Worm (Caenorhabditis elegans) whole organism, L4 larva: ENCODE measurements around the gene B0302.5.

Source experiments
- Y5F2A.4 ChIP-seq: fragments of 200-800 bp; sonication (Bioruptor generic); optimal IDR thresholded peaks from 2 replicates; lab custom pipeline; 2018; ENCODE audit warnings: mild to moderate bottlenecking, missing genetic modification characterization, missing compliant biosample characterization
- ama-1 ChIP-seq: fragments of 150-350 bp; optimal IDR thresholded peaks from 2 replicates; lab custom pipeline; 2014; ENCODE audit warnings: inconsistent platforms, mixed read lengths
- ceh-28 ChIP-seq: fragments of 150-350 bp; optimal IDR thresholded peaks from 2 replicates; lab custom pipeline; 2014; ENCODE audit warnings: missing biosample characterization, missing genetic modification reagents, missing genetic modification characterization
- ceh-82 ChIP-seq: sonication (generic microtip); optimal IDR thresholded peaks from 2 replicates; lab custom pipeline; 2017; ENCODE audit warnings: missing biosample characterization, missing genetic modification characterization
- daf-12 ChIP-seq: fragments of 150-350 bp; optimal IDR thresholded peaks from 2 replicates; lab custom pipeline; 2014; ENCODE audit warnings: missing biosample characterization, missing genetic modification reagents, missing genetic modification characterization
- daf-16 ChIP-seq, 3 experiments: sonication (generic microtip); optimal IDR thresholded peaks; 2 replicates each; lab custom pipeline; 2016 to 2017; ENCODE audit warnings: missing genetic modification characterization in 3 of 3, missing genetic modification reagents in 3 of 3, mild to moderate bottlenecking in 2 of 3, missing compliant biosample characterization in 2 of 3, missing biosample characterization in 1 of 3, moderate library complexity in 1 of 3
- mdl-1 ChIP-seq, 2 experiments: fragments of 150-350 bp in 1 of 2; sonication (generic microtip) in 1 of 2; optimal IDR thresholded peaks; 2 replicates each; lab custom pipeline; 2014 to 2017; ENCODE audit warnings: missing biosample characterization in 2 of 2, missing genetic modification characterization in 2 of 2
- mep-1 ChIP-seq: fragments of 150-350 bp; sonication (generic microtip); optimal IDR thresholded peaks from 3 replicates; lab custom pipeline; 2014; ENCODE audit warnings: missing biosample characterization, missing genetic modification characterization
- nhr-10 ChIP-seq: fragments of 150-350 bp; optimal IDR thresholded peaks from 2 replicates; lab custom pipeline; 2014; ENCODE audit warnings: missing biosample characterization, missing genetic modification characterization
- nhr-6 ChIP-seq: fragments of 150-350 bp; optimal IDR thresholded peaks from 2 replicates; lab custom pipeline; 2014; ENCODE audit warnings: missing biosample characterization, missing genetic modification characterization

DNA sequence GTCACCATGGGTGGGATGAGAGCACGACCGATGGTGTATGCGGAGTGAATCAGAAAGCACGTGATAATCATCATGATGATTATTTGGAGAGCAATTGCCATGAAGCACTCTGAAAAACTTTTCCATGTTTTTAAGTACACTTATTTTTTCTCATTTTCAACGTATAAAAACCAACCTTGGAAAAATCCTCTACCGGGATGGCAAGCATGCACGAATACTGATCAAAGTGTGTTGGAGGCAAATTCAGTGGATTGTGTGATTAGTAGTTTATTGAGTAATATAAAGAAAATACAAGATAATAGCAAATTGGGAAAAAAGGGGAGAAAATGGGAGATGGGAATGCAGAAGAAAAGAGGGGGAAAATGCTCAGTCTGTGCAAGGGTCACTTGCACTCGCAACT is 42.5 kb upstream of the B0302.5 start, which contains the start of gene T25G12.11:
- TF ChIP-seq ama-1 (no peak), nhr-6 (no peak), mep-1 (tag; lab: Kevin White, UChicago) (no peak), mdl-1 (tag; optimal IDR thresholded peaks at IDR 0.05; lab: Kevin White, UChicago) (no peak), ceh-82 (no peak), daf-16 (GFP tag; optimal IDR thresholded peaks at IDR 0.05; lab: Kevin White, UChicago) (no peak), daf-16 (tag; optimal IDR thresholded peaks at IDR 0.05; lab: Kevin White, UChicago) (no peak), nhr-10 (tag; lab: Kevin White, UChicago) (no peak), ceh-28 (tag; lab: Kevin White, UChicago) (no peak), daf-12 (no peak), Y5F2A.4 (no peak)
